Worm (Caenorhabditis elegans) whole organism, L3 larva: ENCODE data around the gene Y48C3A.5.
"Not testable (repeated sequence)": the region's sequence is repeated elsewhere in the genome, so short reads cannot be mapped to it uniquely, and the experiment has no call there.

Experiments
- R02D3.7 ChIP-seq: fragments of 150-350 bp; optimal IDR thresholded peaks from 2 replicates; lab custom pipeline; 2014; ENCODE audit warnings: missing biosample characterization, missing genetic modification characterization
- ZK546.5 ChIP-seq: sonication (generic microtip); optimal IDR thresholded peaks from 2 replicates; lab custom pipeline; 2017; ENCODE audit warnings: missing biosample characterization, missing genetic modification characterization
- ceh-28 ChIP-seq: fragments of 150-350 bp; optimal IDR thresholded peaks from 2 replicates; lab custom pipeline; 2014; ENCODE audit warnings: missing biosample characterization, missing genetic modification reagents, missing genetic modification characterization
- ceh-82 ChIP-seq: fragments of 150-350 bp; optimal IDR thresholded peaks from 2 replicates; lab custom pipeline; 2014; ENCODE audit warnings: missing biosample characterization, missing genetic modification characterization
- ceh-9 ChIP-seq: sonication (generic microtip); optimal IDR thresholded peaks from 2 replicates; lab custom pipeline; 2018; ENCODE audit warnings: missing biosample characterization, missing genetic modification characterization
- egl-27 ChIP-seq: sonication (generic microtip); optimal IDR thresholded peaks from 4 replicates; lab custom pipeline; 2017; ENCODE audit warnings: missing biosample characterization, missing genetic modification reagents, missing genetic modification characterization
- egl-5 ChIP-seq: fragments of 150-350 bp; optimal IDR thresholded peaks from 2 replicates; lab custom pipeline; 2017; ENCODE audit warnings: missing biosample characterization, missing genetic modification reagents, missing genetic modification characterization, inconsistent platforms
- elt-2 ChIP-seq: sonication (generic microtip); optimal IDR thresholded peaks from 2 replicates; lab custom pipeline; 2016; ENCODE audit warnings: missing genetic modification reagents, mild to moderate bottlenecking, missing genetic modification characterization, missing compliant biosample characterization
- eor-1 ChIP-seq, 2 experiments: fragments of 150-350 bp; optimal IDR thresholded peaks; 2 replicates each; lab custom pipeline; 2014 to 2018; ENCODE audit warnings: missing biosample characterization in 2 of 2, missing genetic modification characterization in 2 of 2
- fkh-10 ChIP-seq: sonication (generic microtip); optimal IDR thresholded peaks from 2 replicates; lab custom pipeline; 2017; ENCODE audit warnings: missing biosample characterization, missing genetic modification reagents, missing genetic modification characterization
- fkh-2 ChIP-seq: fragments of 150-350 bp; optimal IDR thresholded peaks from 2 replicates; lab custom pipeline; 2014; ENCODE audit warnings: missing biosample characterization, missing genetic modification reagents, missing genetic modification characterization
- fos-1 ChIP-seq: fragments of 150-350 bp; optimal IDR thresholded peaks from 2 replicates; lab custom pipeline; 2014; ENCODE audit warnings: missing biosample characterization, missing genetic modification characterization
- lin-15B ChIP-seq: fragments of 150-350 bp; optimal IDR thresholded peaks from 2 replicates; lab custom pipeline; 2014; ENCODE audit warnings: missing biosample characterization, missing genetic modification characterization
- lin-39 ChIP-seq: fragments of 150-350 bp; optimal IDR thresholded peaks from 2 replicates; lab custom pipeline; 2018; ENCODE audit warnings: missing biosample characterization, missing genetic modification reagents, missing genetic modification characterization
- mdl-1 ChIP-seq: fragments of 150-350 bp; optimal IDR thresholded peaks from 2 replicates; lab custom pipeline; 2014; ENCODE audit warnings: missing biosample characterization, missing genetic modification characterization
- nfya-1 ChIP-seq: sonication (generic microtip); optimal IDR thresholded peaks from 2 replicates; lab custom pipeline; 2017; ENCODE audit warnings: missing genetic modification characterization, mild to moderate bottlenecking, missing compliant biosample characterization, antibody characterized with exemption, moderate library complexity; ENCODE audit not compliant: insufficient read depth
- nhr-12 ChIP-seq: fragments of 150-350 bp; optimal IDR thresholded peaks from 2 replicates; lab custom pipeline; 2014; ENCODE audit warnings: missing biosample characterization, missing genetic modification characterization
- nhr-25 ChIP-seq: sonication (generic microtip); optimal IDR thresholded peaks from 2 replicates; lab custom pipeline; 2017; ENCODE audit warnings: missing biosample characterization, missing genetic modification characterization
- nhr-28 ChIP-seq: fragments of 150-350 bp; optimal IDR thresholded peaks from 2 replicates; lab custom pipeline; 2014; ENCODE audit warnings: missing biosample characterization, missing genetic modification characterization
- nhr-43 ChIP-seq: sonication (generic microtip); optimal IDR thresholded peaks from 2 replicates; lab custom pipeline; 2016; ENCODE audit warnings: mild to moderate bottlenecking, missing genetic modification characterization, missing compliant biosample characterization; ENCODE audit not compliant: poor library complexity, severe bottlenecking
- nhr-67 ChIP-seq: fragments of 150-350 bp; optimal IDR thresholded peaks from 2 replicates; lab custom pipeline; 2014; ENCODE audit warnings: missing biosample characterization, missing genetic modification characterization
- nhr-76 ChIP-seq: fragments of 150-350 bp; sonication (generic microtip); optimal IDR thresholded peaks from 5 replicates; lab custom pipeline; 2014; ENCODE audit warnings: missing biosample characterization, missing genetic modification characterization
- nhr-77 ChIP-seq: fragments of 150-350 bp; optimal IDR thresholded peaks from 2 replicates; lab custom pipeline; 2014; ENCODE audit warnings: missing biosample characterization, missing genetic modification characterization
- pha-4 ChIP-seq: fragments of 150-350 bp; optimal IDR thresholded peaks from 2 replicates; lab custom pipeline; 2014; ENCODE audit warnings: missing biosample characterization, missing genetic modification reagents, missing genetic modification characterization
- skn-1 ChIP-seq: fragments of 150-350 bp; optimal IDR thresholded peaks from 2 replicates; lab custom pipeline; 2014; ENCODE audit warnings: missing biosample characterization, missing genetic modification characterization
- snpc-4 ChIP-seq: fragments of 150-350 bp; optimal IDR thresholded peaks from 2 replicates; lab custom pipeline; 2014; ENCODE audit warnings: missing biosample characterization, missing genetic modification characterization
- tbx-2 ChIP-seq: sonication (generic microtip); optimal IDR thresholded peaks from 2 replicates; lab custom pipeline; 2016; ENCODE audit warnings: mild to moderate bottlenecking, missing genetic modification characterization, missing compliant biosample characterization
- unc-39 ChIP-seq: sonication (generic microtip); optimal IDR thresholded peaks from 4 replicates; lab custom pipeline; 2017; ENCODE audit warnings: missing biosample characterization, missing genetic modification characterization
- unc-62 ChIP-seq: fragments of 150-350 bp; sonication (generic microtip); optimal IDR thresholded peaks from 4 replicates; lab custom pipeline; 2014; ENCODE audit warnings: missing biosample characterization, missing genetic modification reagents, missing genetic modification characterization
- ztf-11 ChIP-seq: fragments of 150-350 bp; optimal IDR thresholded peaks from 2 replicates; lab custom pipeline; 2014; ENCODE audit warnings: missing biosample characterization, missing genetic modification characterization
- ztf-4 ChIP-seq: fragments of 150-350 bp; optimal IDR thresholded peaks from 2 replicates; lab custom pipeline; 2014; ENCODE audit warnings: missing biosample characterization, missing genetic modification characterization

The Y48C3A.5 gene

DNA sequence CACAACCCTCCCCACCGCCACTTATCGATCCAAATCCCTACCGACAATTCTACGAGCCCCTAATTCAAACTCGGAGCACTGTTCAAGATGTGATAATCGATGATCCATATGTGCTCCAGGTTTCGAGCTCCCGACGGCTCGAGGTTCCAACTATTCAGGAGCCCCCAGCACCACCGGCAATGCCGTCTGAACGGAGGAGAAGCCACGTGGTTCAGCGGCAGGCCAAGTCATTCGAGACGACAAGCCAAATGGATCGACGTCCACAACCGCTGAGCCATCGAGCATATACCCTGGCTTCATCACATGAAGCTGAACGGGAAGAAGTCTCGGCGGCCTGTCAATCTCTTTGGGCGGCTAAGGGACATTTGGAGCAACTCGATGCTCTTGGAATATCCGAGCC is 29.7 kb downstream of the Y48C3A.5 start:
- no peak for TF ChIP-seq skn-1
- TF ChIP-seq fkh-10: no peak
- no peak for TF ChIP-seq ceh-9 (tag; lab: Kevin White, UChicago)
- no peak for TF ChIP-seq fkh-2 (tag; lab: Kevin White, UChicago)
- no peak for TF ChIP-seq eor-1 (tag; optimal IDR thresholded peaks at IDR 0.05; lab: Kevin White, UChicago)
- no peak for TF ChIP-seq egl-27 (tag; lab: Kevin White, UChicago)
- no peak for TF ChIP-seq ceh-82 (tag; lab: Kevin White, UChicago)
- no peak for TF ChIP-seq unc-62 (GFP tag; lab: Kevin White, UChicago)
- no peak for TF ChIP-seq nhr-25 (tag; lab: Kevin White, UChicago)

ce11 chrII:13304339-13304938 is 33.6 kb downstream of the Y48C3A.5 start:
- TF ChIP-seq nhr-67 (tag; lab: Kevin White, UChicago) (no peak), pha-4 (peak; percentile 45), unc-39 (tag; lab: Kevin White, UChicago) (no peak), ZK546.5 (tag; lab: Kevin White, UChicago) (no peak), mdl-1 (tag; lab: Kevin White, UChicago) (no peak), lin-15B (tag; lab: Kevin White, UChicago) (no peak), lin-39 (no peak), nfya-1 (tag; lab: Kevin White, UChicago) (peak; percentile 35), ztf-11 (tag; lab: Kevin White, UChicago) (no peak), egl-5 (tag; lab: Kevin White, UChicago) (no peak), unc-62 (GFP tag; lab: Kevin White, UChicago) (no peak), elt-2 (tag; lab: Kevin White, UChicago) (peak; percentile 3), fkh-10 (no peak), nhr-12 (tag; lab: Kevin White, UChicago) (no peak), nhr-43 (tag; lab: Kevin White, UChicago) (no peak)

DNA sequence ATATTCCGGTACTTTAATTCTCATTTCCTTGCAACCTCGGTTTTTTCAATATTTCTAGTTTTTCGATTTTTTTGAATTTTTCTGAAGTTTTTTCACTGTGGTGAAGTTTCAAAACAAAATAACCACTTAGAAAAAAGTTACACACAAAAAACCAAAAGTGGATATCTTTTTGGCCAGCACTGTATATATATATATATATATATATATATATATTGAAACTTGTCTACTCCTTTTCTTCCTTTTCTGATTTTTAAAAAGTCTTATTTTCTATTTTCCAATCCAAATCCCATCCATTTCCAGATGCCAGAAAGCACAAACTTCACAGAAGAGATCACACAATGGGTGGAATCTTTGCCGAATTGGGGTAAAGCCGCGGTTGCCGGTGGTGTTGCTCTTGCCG is 38.1 kb downstream of the Y48C3A.5 start, which contains the start of gene faxc-2:
faxc-2 (plus strand) TSS at position 301 of the 400 bp plus-strand sequence.
- TF ChIP-seq nhr-43, nhr-28, fkh-2 (tag; lab: Kevin White, UChicago): not testable (repeated sequence)

ce11 chrII:13310230-13310629 is 39.4 kb downstream of the Y48C3A.5 start:
- TF ChIP-seq nhr-28 (tag; lab: Kevin White, UChicago) (no peak), nhr-76 (tag; lab: Kevin White, UChicago) (no peak), tbx-2 (tag; lab: Kevin White, UChicago) (no peak), R02D3.7 (tag; lab: Kevin White, UChicago) (no peak), unc-39 (tag; lab: Kevin White, UChicago) (no peak), nhr-25 (tag; lab: Kevin White, UChicago) (no peak), ztf-4 (no peak), mdl-1 (tag; lab: Kevin White, UChicago) (no peak), fos-1 (tag; lab: Kevin White, UChicago) (no peak), ztf-11 (tag; lab: Kevin White, UChicago) (no peak), ceh-28 (no peak), snpc-4 (tag; lab: Kevin White, UChicago) (no peak), egl-5 (tag; lab: Kevin White, UChicago) (no peak), fkh-2 (tag; lab: Kevin White, UChicago) (no peak), unc-62 (GFP tag; lab: Kevin White, UChicago) (no peak), skn-1 (no peak), egl-27 (tag; lab: Kevin White, UChicago) (no peak)
- TF ChIP-seq, all 47 proteins: peak for 0

- TF ChIP-seq fkh-2 (tag; lab: Kevin White, UChicago): no peak
- TF ChIP-seq ceh-28: peak; percentile 100
- no peak for TF ChIP-seq ZK546.5 (tag; lab: Kevin White, UChicago)
- TF ChIP-seq nhr-77 (tag; lab: Kevin White, UChicago): no peak
- no peak for TF ChIP-seq egl-5 (tag; lab: Kevin White, UChicago)
- TF ChIP-seq, all 47 proteins: peak for 1
These were observed 45.0 kb downstream of the Y48C3A.5 start for ce11 chrII:13315637-13316523.
